Fruit fly (Drosophila melanogaster) whole organism, embryonic: ENCODE data around the gene Ser12.
A peak's percentile ranks its signal among the peaks of the same experiment; 100 is the strongest.

ENCODE experiments used
- Awh ChIP-seq: fragments of 200-800 bp; sonication (Bioruptor generic); IDR thresholded peaks from 2 replicates; pipeline ENCODE4, ENCODE4 v1.3.6; 2022; ENCODE audit warnings: missing biosample characterization, missing genetic modification characterization
- CG10321 ChIP-seq: fragments of 200-800 bp; sonication (Bioruptor generic); IDR thresholded peaks from 2 replicates; pipeline ENCODE4 v1.3.6; 2022; ENCODE audit warnings: missing biosample characterization, missing genetic modification characterization
- CG10462 ChIP-seq: fragments of 200-800 bp; sonication (Bioruptor generic); optimal IDR thresholded peaks from 2 replicates; lab custom pipeline; 2016; ENCODE audit warnings: missing biosample characterization, missing genetic modification characterization
- CG11560 ChIP-seq: fragments of 200-800 bp; sonication (Bioruptor generic); IDR thresholded peaks from 3 replicates; pipeline ENCODE4 v1.3.6; 2022; ENCODE audit warnings: missing biosample characterization, missing genetic modification characterization
- CG12071 ChIP-seq: fragments of 200-800 bp; sonication (Bioruptor generic); optimal IDR thresholded peaks from 3 replicates; lab custom pipeline; 2018; ENCODE audit warnings: missing biosample characterization, mild to moderate bottlenecking, missing genetic modification characterization
- CG12219 ChIP-seq: fragments of 200-800 bp; sonication (Bioruptor generic); optimal IDR thresholded peaks from 3 replicates; lab custom pipeline; 2018; ENCODE audit warnings: missing biosample characterization, mild to moderate bottlenecking, missing genetic modification characterization
- CG14050 ChIP-seq: fragments of 200-800 bp; sonication (Bioruptor generic); IDR thresholded peaks from 3 replicates; pipeline ENCODE4 v1.3.6; 2022; ENCODE audit warnings: missing biosample characterization, missing genetic modification characterization
- CG14441 ChIP-seq: fragments of 200-800 bp; sonication (Bioruptor generic); IDR thresholded peaks from 2 replicates; pipeline ENCODE4 v1.3.6; 2022; ENCODE audit warnings: missing biosample characterization, missing genetic modification characterization
- CG16815 ChIP-seq: fragments of 200-800 bp; sonication (Bioruptor generic); optimal IDR thresholded peaks from 3 replicates; lab custom pipeline; 2017; ENCODE audit warnings: missing biosample characterization, mild to moderate bottlenecking, missing genetic modification characterization
- CG17186 ChIP-seq: fragments of 200-800 bp; sonication (Bioruptor generic); optimal IDR thresholded peaks from 3 replicates; lab custom pipeline; 2017; ENCODE audit warnings: missing biosample characterization, missing genetic modification reagents, missing genetic modification characterization
- CG2116 ChIP-seq: fragments of 200-800 bp; sonication (Bioruptor generic); optimal IDR thresholded peaks from 3 replicates; lab custom pipeline; 2018; ENCODE audit warnings: missing biosample characterization, mild to moderate bottlenecking, missing genetic modification characterization
- CG2199 ChIP-seq: fragments of 200-800 bp; sonication (Bioruptor generic); IDR thresholded peaks from 3 replicates; pipeline ENCODE4 v1.3.6; 2022; ENCODE audit warnings: missing biosample characterization, missing genetic modification characterization
- CG2712 ChIP-seq: fragments of 200-800 bp; optimal IDR thresholded peaks from 3 replicates; lab custom pipeline; 2019; ENCODE audit warnings: missing biosample characterization, mild to moderate bottlenecking, missing genetic modification characterization, moderate library complexity
- CG3163 ChIP-seq: fragments of 200-800 bp; sonication (Bioruptor generic); optimal IDR thresholded peaks from 3 replicates; lab custom pipeline; 2016; ENCODE audit warnings: missing biosample characterization, missing genetic modification characterization
- CG32532 ChIP-seq: fragments of 200-800 bp; sonication (Bioruptor generic); IDR thresholded peaks from 2 replicates; pipeline ENCODE4 v1.3.6; 2022; ENCODE audit warnings: missing biosample characterization, missing genetic modification characterization
- CG34224 ChIP-seq: fragments of 200-800 bp; sonication (Bioruptor generic); IDR thresholded peaks from 3 replicates; pipeline ENCODE4 v1.3.6; 2022; ENCODE audit warnings: missing biosample characterization, missing genetic modification characterization; ENCODE audit not compliant: partially characterized antibody
- CG34422 ChIP-seq: fragments of 200-800 bp; sonication (Bioruptor generic); IDR thresholded peaks from 3 replicates; pipeline ENCODE4 v1.3.6; 2022; ENCODE audit warnings: missing biosample characterization, missing genetic modification characterization
- CG3847 ChIP-seq: fragments of 200-800 bp; sonication (Bioruptor generic); IDR thresholded peaks from 2 replicates; pipeline ENCODE4 v1.3.6; 2022; ENCODE audit warnings: missing biosample characterization, missing genetic modification characterization
- CG4404 ChIP-seq: fragments of 200-800 bp; sonication (Bioruptor generic); IDR thresholded peaks from 2 replicates; pipeline ENCODE4 v1.3.6; 2022; ENCODE audit warnings: missing biosample characterization, missing genetic modification characterization
- CG4820 ChIP-seq: fragments of 200-800 bp; sonication (Bioruptor generic); optimal IDR thresholded peaks from 3 replicates; lab custom pipeline; 2016; ENCODE audit warnings: missing biosample characterization, missing genetic modification characterization
- CG6654 ChIP-seq: fragments of 200-800 bp; sonication (Bioruptor generic); optimal IDR thresholded peaks from 2 replicates; lab custom pipeline; 2017; ENCODE audit warnings: missing biosample characterization, mild to moderate bottlenecking, missing genetic modification characterization
- CG6683 ChIP-seq: fragments of 200-800 bp; sonication (Bioruptor generic); optimal IDR thresholded peaks from 2 replicates; lab custom pipeline; 2017; ENCODE audit warnings: missing biosample characterization, mild to moderate bottlenecking, missing genetic modification characterization, missing genetic modification reagents
- Dbx ChIP-seq: fragments of 200-800 bp; sonication (Bioruptor generic); IDR thresholded peaks from 3 replicates; pipeline ENCODE4 v1.3.6; 2022; ENCODE audit warnings: missing biosample characterization, missing genetic modification characterization
- Elba2 ChIP-seq: fragments of 200-800 bp; sonication (Bioruptor generic); optimal IDR thresholded peaks from 3 replicates; lab custom pipeline; 2016; ENCODE audit warnings: missing biosample characterization, missing genetic modification characterization
- HLHmδ ChIP-seq: fragments of 200-800 bp; sonication (Bioruptor generic); optimal IDR thresholded peaks from 2 replicates; lab custom pipeline; 2018; ENCODE audit warnings: missing biosample characterization, mild to moderate bottlenecking, missing genetic modification characterization, moderate library complexity
- Kr ChIP-seq: fragments of 200-800 bp; sonication (Bioruptor generic); optimal IDR thresholded peaks from 2 replicates; lab custom pipeline; 2017; ENCODE audit warnings: missing biosample characterization, mild to moderate bottlenecking, missing genetic modification characterization
- Sry-δ ChIP-seq: fragments of 200-800 bp; sonication (Bioruptor generic); optimal IDR thresholded peaks from 2 replicates; lab custom pipeline; 2016; ENCODE audit warnings: missing biosample characterization, missing genetic modification characterization
- ap ChIP-seq: fragments of 200-800 bp; sonication (Bioruptor generic); IDR thresholded peaks from 2 replicates; pipeline ENCODE4 v1.3.6; 2022; ENCODE audit warnings: missing biosample characterization, missing genetic modification characterization
- ash1 ChIP-seq: fragments of 200-800 bp; sonication (Bioruptor generic); optimal IDR thresholded peaks from 2 replicates; lab custom pipeline; 2018; ENCODE audit warnings: missing biosample characterization, mild to moderate bottlenecking, missing genetic modification characterization
- chn ChIP-seq: fragments of 200-800 bp; sonication (Bioruptor generic); optimal IDR thresholded peaks from 2 replicates; lab custom pipeline; 2016; ENCODE audit warnings: missing biosample characterization, missing genetic modification characterization
- ci ChIP-seq: fragments of 200-800 bp; sonication (Bioruptor generic); IDR thresholded peaks from 3 replicates; pipeline ENCODE4 v1.3.6; 2022; ENCODE audit warnings: missing biosample characterization, missing genetic modification characterization
- dimm ChIP-seq: fragments of 200-800 bp; sonication (Bioruptor generic); IDR thresholded peaks from 2 replicates; pipeline ENCODE4 v1.3.6; 2022; ENCODE audit warnings: missing biosample characterization, missing genetic modification characterization
- dmrt11E ChIP-seq: fragments of 200-800 bp; sonication (Bioruptor generic); optimal IDR thresholded peaks from 3 replicates; lab custom pipeline; 2018; ENCODE audit warnings: missing biosample characterization, mild to moderate bottlenecking, missing genetic modification characterization, moderate library complexity
- fd96Cb ChIP-seq: fragments of 200-800 bp; sonication (Bioruptor generic); optimal IDR thresholded peaks from 2 replicates; lab custom pipeline; 2018; ENCODE audit warnings: missing biosample characterization, mild to moderate bottlenecking, missing genetic modification characterization, moderate library complexity
- gt ChIP-seq: fragments of 200-800 bp; sonication (Bioruptor generic); IDR thresholded peaks from 2 replicates; pipeline ENCODE4 v1.3.6; 2022; ENCODE audit warnings: missing biosample characterization, missing genetic modification characterization
- her ChIP-seq: fragments of 200-800 bp; sonication (Bioruptor generic); optimal IDR thresholded peaks from 2 replicates; lab custom pipeline; 2016; ENCODE audit warnings: missing biosample characterization, missing genetic modification characterization
- hkb ChIP-seq, 2 experiments: fragments of 200-800 bp in 1 of 2; fragments of >200 bp in 1 of 2; sonication (Bioruptor generic) in 1 of 2; IDR thresholded peaks in 1 of 2; optimal IDR thresholded peaks in 1 of 2; 2 replicates each; pipeline versions ENCODE4 v1.3.6 to Lab custom; 2017 to 2022; ENCODE audit warnings: missing biosample characterization in 1 of 2, missing genetic modification characterization in 1 of 2
- kah ChIP-seq: fragments of 200-800 bp; sonication (Bioruptor generic); optimal IDR thresholded peaks from 2 replicates; lab custom pipeline; 2018; ENCODE audit warnings: missing biosample characterization, mild to moderate bottlenecking, missing genetic modification characterization
- klu ChIP-seq: fragments of 200-800 bp; sonication (Bioruptor generic); IDR thresholded peaks from 2 replicates; pipeline ENCODE4 v1.3.6; 2022; ENCODE audit warnings: missing biosample characterization, missing genetic modification characterization
- mld ChIP-seq: fragments of 200-800 bp; sonication (Bioruptor generic); IDR thresholded peaks from 3 replicates; pipeline ENCODE4 v1.3.6; 2022; ENCODE audit warnings: missing biosample characterization, missing genetic modification characterization; ENCODE audit not compliant: partially characterized antibody
- onecut ChIP-seq: fragments of 200-800 bp; sonication (Bioruptor generic); IDR thresholded peaks from 2 replicates; pipeline ENCODE4 v1.3.6; 2022; ENCODE audit warnings: missing biosample characterization, missing genetic modification characterization
- p53 ChIP-seq: fragments of 200-800 bp; sonication (Bioruptor generic); optimal IDR thresholded peaks from 2 replicates; lab custom pipeline; 2016; ENCODE audit warnings: missing biosample characterization, missing genetic modification characterization
- pfk ChIP-seq: fragments of 200-800 bp; sonication (Bioruptor generic); optimal IDR thresholded peaks from 2 replicates; lab custom pipeline; 2018; ENCODE audit warnings: missing biosample characterization, mild to moderate bottlenecking, missing genetic modification characterization, moderate library complexity
- psq ChIP-seq: fragments of 200-800 bp; sonication (Bioruptor generic); optimal IDR thresholded peaks from 2 replicates; lab custom pipeline; 2017; ENCODE audit warnings: missing biosample characterization, missing genetic modification characterization
- pum ChIP-seq: fragments of 200-800 bp; sonication (Bioruptor generic); optimal IDR thresholded peaks from 2 replicates; lab custom pipeline; 2016; ENCODE audit warnings: missing biosample characterization, missing genetic modification characterization
- sna ChIP-seq: fragments of 200-800 bp; sonication (Bioruptor generic); IDR thresholded peaks from 2 replicates; pipeline ENCODE4 v1.3.6; 2022; ENCODE audit warnings: missing biosample characterization, missing genetic modification characterization; ENCODE audit not compliant: partially characterized antibody
- sob ChIP-seq: fragments of 200-800 bp; sonication (Bioruptor generic); IDR thresholded peaks from 2 replicates; pipeline ENCODE4 v1.3.6; 2022; ENCODE audit warnings: missing biosample characterization, missing genetic modification characterization
- tin ChIP-seq: fragments of 200-800 bp; sonication (Bioruptor generic); optimal IDR thresholded peaks from 3 replicates; lab custom pipeline; 2016; ENCODE audit warnings: missing biosample characterization, missing genetic modification characterization
- toy ChIP-seq: fragments of 200-800 bp; sonication (Bioruptor generic); IDR thresholded peaks from 2 replicates; pipeline ENCODE4 v1.3.6; 2022; ENCODE audit warnings: missing biosample characterization, missing genetic modification characterization
- ttk ChIP-seq: fragments of 200-800 bp; sonication (Bioruptor generic); IDR thresholded peaks from 2 replicates; pipeline ENCODE4 v2.1.2; 2022; ENCODE audit warnings: missing biosample characterization, missing genetic modification characterization
- tup ChIP-seq: fragments of 200-800 bp; sonication (Bioruptor generic); optimal IDR thresholded peaks from 2 replicates; lab custom pipeline; 2016; ENCODE audit warnings: missing biosample characterization, mild to moderate bottlenecking, missing genetic modification characterization, moderate library complexity

Gene Ser12

DNA sequence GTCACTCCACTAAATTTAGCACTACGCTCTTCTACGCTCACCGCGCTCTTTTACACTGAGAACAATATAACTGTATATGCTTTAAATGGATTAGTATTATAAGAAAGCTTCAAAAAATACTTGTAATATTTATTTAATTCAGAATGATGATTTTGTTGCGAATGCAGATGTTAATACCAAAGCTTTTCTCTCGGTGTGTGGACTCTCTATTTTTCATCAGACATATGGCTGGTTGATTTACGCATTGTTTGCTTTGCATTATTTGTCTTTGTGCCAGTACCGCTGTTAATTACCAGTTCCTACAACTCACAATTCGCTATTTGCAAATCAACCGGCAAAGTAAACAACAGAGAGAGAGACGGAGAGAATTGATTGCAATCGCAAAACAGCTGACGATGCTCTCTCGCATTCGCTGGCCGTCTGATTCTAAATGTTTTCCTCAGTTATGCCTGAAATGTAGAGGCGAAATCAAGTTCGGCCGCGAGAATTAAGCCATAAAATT lies 29.4 kb downstream of the Ser12 start (continued):
- TF ChIP-seq CG12219 (peak; percentile 96), CG2116 (GFP tag; lab: Kevin White, UChicago) (peak; percentile 89), Sry-δ (GFP tag; lab: Kevin White, UChicago) (peak; percentile 51), CG34224 (GFP tag; lab: Robert Waterston, UW) (no peak), CG11560 (tag; lab: Robert Waterston, UW) (peak; percentile 92), pfk (GFP tag; lab: Kevin White, UChicago) (no peak), CG2199 (GFP tag; lab: Robert Waterston, UW) (peak; percentile 96), ci (GFP tag; lab: Robert Waterston, UW) (peak; percentile 99), CG14441 (GFP tag; lab: Robert Waterston, UW) (peak; percentile 98), CG10321 (peak; percentile 80), CG17186 (GFP tag; lab: Kevin White, UChicago) (peak; percentile 66), CG10462 (GFP tag; lab: Kevin White, UChicago) (peak; percentile 91), ash1 (GFP tag; lab: Kevin White, UChicago) (peak; percentile 76), Elba2 (peak; percentile 81), ap (GFP tag; lab: Robert Waterston, UW) (peak; percentile 97), p53 (GFP tag; lab: Kevin White, UChicago) (peak; percentile 85), CG12071 (GFP tag; lab: Kevin White, UChicago) (peak; percentile 95), psq (GFP tag; lab: Kevin White, UChicago) (peak; percentile 91), pum (GFP tag; lab: Kevin White, UChicago) (peak; percentile 93), CG3847 (GFP tag; lab: Robert Waterston, UW) (peak; percentile 97), dimm (GFP tag; lab: Robert Waterston, UW) (peak; percentile 94), onecut (GFP tag; lab: Robert Waterston, UW) (peak; percentile 92), CG4820 (GFP tag; lab: Kevin White, UChicago) (peak; percentile 93), CG16815 (peak; percentile 94), HLHmδ (no peak), toy (GFP tag; lab: Robert Waterston, UW) (peak; percentile 95), ttk (GFP tag; lab: Robert Waterston, UW) (peak; percentile 98), tup (GFP tag; lab: Kevin White, UChicago) (peak; percentile 90), CG2712 (tag; lab: Kevin White, UChicago) (peak; percentile 96), CG4404 (GFP tag; lab: Robert Waterston, UW) (peak; percentile 90), tin (GFP tag; lab: Kevin White, UChicago) (peak; percentile 93), CG3163 (GFP tag; lab: Kevin White, UChicago) (peak; percentile 83), Awh (peak; percentile 97), CG6654 (GFP tag; lab: Kevin White, UChicago) (peak; percentile 81), sob (GFP tag; lab: Robert Waterston, UW) (peak; percentile 99), Dbx (GFP tag; lab: Robert Waterston, UW) (peak; percentile 98), klu (GFP tag; lab: Robert Waterston, UW) (peak; percentile 95), dmrt11E (tag; lab: Kevin White, UChicago) (peak; percentile 89), mld (GFP tag; lab: Robert Waterston, UW) (no peak), CG14050 (GFP tag; lab: Robert Waterston, UW) (peak; percentile 97), sna (GFP tag; lab: Robert Waterston, UW) (no peak), hkb (optimal IDR thresholded peaks at IDR 0.05; lab: Kevin White, UChicago) (no peak), hkb (GFP tag; IDR thresholded peaks at IDR 0.05; lab: Robert Waterston, UW) (peak; percentile 98), Kr (peak; percentile 77), kah (GFP tag; lab: Kevin White, UChicago) (peak; percentile 86), fd96Cb (peak; percentile 93), CG32532 (GFP tag; lab: Robert Waterston, UW) (peak; percentile 99), her (GFP tag; lab: Kevin White, UChicago) (peak; percentile 90), CG34422 (GFP tag; lab: Robert Waterston, UW) (peak; percentile 99), gt (peak; percentile 91), CG6683 (GFP tag; lab: Kevin White, UChicago) (peak; percentile 88), chn (peak; percentile 97)
